Fruit fly (Drosophila melanogaster) whole organism, embryonic: ENCODE data around the gene CG8100.

ENCODE experiments used
- Ada2b ChIP-seq: fragments of 200-800 bp; sonication (Bioruptor generic); IDR thresholded peaks from 2 replicates; pipeline ENCODE4 v1.3.6; 2022; ENCODE audit warnings: missing biosample characterization, missing genetic modification characterization
- CG10147 ChIP-seq: fragments of 200-800 bp; sonication (Bioruptor generic); optimal IDR thresholded peaks from 2 replicates; lab custom pipeline; 2019; ENCODE audit warnings: missing biosample characterization, mild to moderate bottlenecking, missing genetic modification characterization, moderate library complexity
- CG10267 ChIP-seq: fragments of 200-800 bp; sonication (Bioruptor generic); optimal IDR thresholded peaks from 2 replicates; lab custom pipeline; 2018; ENCODE audit warnings: missing biosample characterization, mild to moderate bottlenecking, missing genetic modification characterization, moderate library complexity
- CG10366 ChIP-seq: fragments of 200-800 bp; sonication (Bioruptor generic); IDR thresholded peaks from 2 replicates; pipeline ENCODE4 v1.3.6; 2022; ENCODE audit warnings: missing biosample characterization, missing genetic modification characterization
- CG10543 ChIP-seq: fragments of 200-800 bp; sonication (Bioruptor generic); optimal IDR thresholded peaks from 3 replicates; lab custom pipeline; 2017; ENCODE audit warnings: missing biosample characterization, mild to moderate bottlenecking, missing genetic modification characterization, moderate library complexity
- CG11504 ChIP-seq: fragments of 200-800 bp; sonication (Bioruptor generic); optimal IDR thresholded peaks from 3 replicates; lab custom pipeline; 2019; ENCODE audit warnings: missing biosample characterization, mild to moderate bottlenecking, missing genetic modification characterization, moderate library complexity
- CG12104 ChIP-seq: fragments of 200-800 bp; sonication (Bioruptor generic); optimal IDR thresholded peaks from 3 replicates; lab custom pipeline; 2016; ENCODE audit warnings: missing biosample characterization, missing genetic modification characterization
- CG15073 ChIP-seq: fragments of 200-800 bp; sonication (Bioruptor generic); optimal IDR thresholded peaks from 2 replicates; lab custom pipeline; 2016; ENCODE audit warnings: missing biosample characterization, missing genetic modification characterization
- CG1602 ChIP-seq: fragments of 200-800 bp; sonication (Bioruptor generic); optimal IDR thresholded peaks from 3 replicates; lab custom pipeline; 2016; ENCODE audit warnings: missing biosample characterization, missing genetic modification characterization
- CG1603 ChIP-seq: fragments of 200-800 bp; sonication (Bioruptor generic); optimal IDR thresholded peaks from 2 replicates; lab custom pipeline; 2019; ENCODE audit warnings: missing biosample characterization, mild to moderate bottlenecking, missing genetic modification characterization, moderate library complexity
- CG1647 ChIP-seq: fragments of 200-800 bp; sonication (Bioruptor generic); optimal IDR thresholded peaks from 3 replicates; lab custom pipeline; 2016; ENCODE audit warnings: missing biosample characterization, missing genetic modification characterization
- CG16779 ChIP-seq: fragments of 200-800 bp; sonication (Bioruptor generic); IDR thresholded peaks from 2 replicates; pipeline ENCODE4 v1.3.6; 2022; ENCODE audit warnings: missing biosample characterization, missing genetic modification characterization
- CG17568 ChIP-seq: fragments of 200-800 bp; sonication (Bioruptor generic); optimal IDR thresholded peaks from 2 replicates; lab custom pipeline; 2018; ENCODE audit warnings: missing biosample characterization, mild to moderate bottlenecking, missing genetic modification characterization, moderate library complexity
- CG2678 ChIP-seq: fragments of 200-800 bp; sonication (Bioruptor generic); optimal IDR thresholded peaks from 3 replicates; lab custom pipeline; 2019; ENCODE audit warnings: missing biosample characterization, mild to moderate bottlenecking, missing genetic modification characterization, moderate library complexity
- CG2875 ChIP-seq: fragments of 200-800 bp; sonication (Bioruptor generic); optimal IDR thresholded peaks from 2 replicates; lab custom pipeline; 2017; ENCODE audit warnings: missing biosample characterization, mild to moderate bottlenecking, missing genetic modification characterization, missing genetic modification reagents
- CG31365 ChIP-seq: fragments of 200-800 bp; sonication (Bioruptor generic); optimal IDR thresholded peaks from 2 replicates; lab custom pipeline; 2018; ENCODE audit warnings: missing biosample characterization, mild to moderate bottlenecking, missing genetic modification characterization
- CG32772 ChIP-seq: fragments of 200-800 bp; sonication (Bioruptor generic); IDR thresholded peaks from 2 replicates; pipeline ENCODE4 v1.3.6; 2022; ENCODE audit warnings: missing biosample characterization, missing genetic modification characterization
- CG33213 ChIP-seq: fragments of 200-800 bp; sonication (Bioruptor generic); optimal IDR thresholded peaks from 3 replicates; lab custom pipeline; 2016; ENCODE audit warnings: missing biosample characterization, missing genetic modification characterization
- CG43689 ChIP-seq: fragments of 200-800 bp; sonication (Bioruptor generic); IDR thresholded peaks from 2 replicates; pipeline ENCODE4 v1.3.6; 2022; ENCODE audit warnings: missing biosample characterization, missing genetic modification characterization
- CG8281 ChIP-seq: fragments of 200-800 bp; sonication (Bioruptor generic); optimal IDR thresholded peaks from 2 replicates; lab custom pipeline; 2018; ENCODE audit warnings: missing biosample characterization, mild to moderate bottlenecking, missing genetic modification characterization, moderate library complexity
- CG9797 ChIP-seq: fragments of 200-800 bp; sonication (Bioruptor generic); optimal IDR thresholded peaks from 3 replicates; lab custom pipeline; 2018; ENCODE audit warnings: missing biosample characterization, mild to moderate bottlenecking, missing genetic modification characterization
- Chrac-16 ChIP-seq: fragments of 200-800 bp; sonication (Bioruptor generic); optimal IDR thresholded peaks from 3 replicates; lab custom pipeline; 2016; ENCODE audit warnings: missing biosample characterization, missing genetic modification characterization
- Dfd ChIP-seq, 2 experiments: fragments of >200 bp; optimal IDR thresholded peaks; 2 replicates each; lab custom pipeline; 2017; ENCODE audit warnings: missing biosample characterization in 2 of 2, missing genetic modification characterization in 2 of 2
- Hmx ChIP-seq: fragments of 200-800 bp; sonication (Bioruptor generic); optimal IDR thresholded peaks from 2 replicates; lab custom pipeline; 2016; ENCODE audit warnings: missing biosample characterization, missing genetic modification characterization
- Hr39 ChIP-seq: fragments of >200 bp; optimal IDR thresholded peaks from 2 replicates; lab custom pipeline; 2017
- Hr51 ChIP-seq, 2 experiments: fragments of 200-800 bp; sonication (Bioruptor generic); optimal IDR thresholded peaks; 2 replicates in 1 of 2; 3 replicates in 1 of 2; lab custom pipeline; 2016 to 2018; ENCODE audit warnings: missing biosample characterization in 2 of 2, missing genetic modification characterization in 2 of 2, mild to moderate bottlenecking in 1 of 2, moderate library complexity in 1 of 2
- Lpt ChIP-seq: fragments of >200 bp; optimal IDR thresholded peaks from 2 replicates; lab custom pipeline; 2018; ENCODE audit warnings: missing biosample characterization, missing genetic modification characterization
- Neu2 ChIP-seq: fragments of 200-800 bp; sonication (Bioruptor generic); optimal IDR thresholded peaks from 3 replicates; lab custom pipeline; 2016; ENCODE audit warnings: missing biosample characterization, missing genetic modification characterization, borderline replicate concordance
- Nf-YC ChIP-seq: fragments of 200-800 bp; optimal IDR thresholded peaks from 3 replicates; lab custom pipeline; 2019; ENCODE audit warnings: missing biosample characterization, mild to moderate bottlenecking, missing genetic modification characterization, moderate library complexity
- Usf ChIP-seq: fragments of 200-800 bp; sonication (Bioruptor generic); optimal IDR thresholded peaks from 2 replicates; lab custom pipeline; 2017; ENCODE audit warnings: missing genotype, missing biosample characterization, missing genetic modification characterization
- az2 ChIP-seq: fragments of 200-800 bp; sonication (Bioruptor generic); optimal IDR thresholded peaks from 3 replicates; lab custom pipeline; 2016; ENCODE audit warnings: missing biosample characterization, missing genetic modification characterization
- bigmax ChIP-seq: fragments of 200-800 bp; sonication (Bioruptor generic); optimal IDR thresholded peaks from 2 replicates; lab custom pipeline; 2018; ENCODE audit warnings: missing biosample characterization, mild to moderate bottlenecking, missing genetic modification characterization
- caup ChIP-seq: fragments of 200-800 bp; sonication (Bioruptor generic); optimal IDR thresholded peaks from 3 replicates; lab custom pipeline; 2017; ENCODE audit warnings: missing biosample characterization, mild to moderate bottlenecking, missing genetic modification characterization, moderate library complexity; ENCODE audit not compliant: severe bottlenecking
- corto ChIP-seq: fragments of 200-800 bp; sonication (Bioruptor generic); optimal IDR thresholded peaks from 2 replicates; lab custom pipeline; 2016; ENCODE audit warnings: missing biosample characterization, mild to moderate bottlenecking, missing genetic modification characterization, moderate library complexity
- eyg ChIP-seq: fragments of 200-800 bp; sonication (Bioruptor generic); optimal IDR thresholded peaks from 3 replicates; lab custom pipeline; 2016; ENCODE audit warnings: missing biosample characterization, missing genetic modification characterization
- h ChIP-seq: fragments of >200 bp; optimal IDR thresholded peaks from 2 replicates; lab custom pipeline; 2017
- kah ChIP-seq: fragments of 200-800 bp; sonication (Bioruptor generic); optimal IDR thresholded peaks from 2 replicates; lab custom pipeline; 2018; ENCODE audit warnings: missing biosample characterization, mild to moderate bottlenecking, missing genetic modification characterization
- luna ChIP-seq: fragments of 200-800 bp; sonication (Bioruptor generic); optimal IDR thresholded peaks from 2 replicates; lab custom pipeline; 2016; ENCODE audit warnings: missing biosample characterization, missing genetic modification characterization
- nerfin-1 ChIP-seq: fragments of 200-800 bp; sonication (Bioruptor generic); optimal IDR thresholded peaks from 3 replicates; lab custom pipeline; 2019; ENCODE audit warnings: missing biosample characterization, mild to moderate bottlenecking, missing genetic modification characterization, moderate library complexity
- pan ChIP-seq, 4 experiments: fragments of >200 bp in 3 of 4; fragments of 200-800 bp in 1 of 4; sonication (Bioruptor generic) in 1 of 4; optimal IDR thresholded peaks in 3 of 4; IDR thresholded peaks in 1 of 4; 2 replicates each; pipeline versions ENCODE4 v1.3.6 to Lab custom; 2017 to 2022; ENCODE audit warnings: missing biosample characterization in 2 of 4, missing genetic modification characterization in 2 of 4, mixed read lengths in 1 of 4
- pfk ChIP-seq: fragments of 200-800 bp; sonication (Bioruptor generic); optimal IDR thresholded peaks from 2 replicates; lab custom pipeline; 2018; ENCODE audit warnings: missing biosample characterization, mild to moderate bottlenecking, missing genetic modification characterization, moderate library complexity
- sd ChIP-seq: fragments of 200-800 bp; sonication (Bioruptor generic); optimal IDR thresholded peaks from 3 replicates; lab custom pipeline; 2018; ENCODE audit warnings: missing biosample characterization, mild to moderate bottlenecking, missing genetic modification characterization, moderate library complexity
- tll ChIP-seq, 2 experiments: fragments of 200-800 bp in 1 of 2; fragments of >200 bp in 1 of 2; sonication (Bioruptor generic) in 1 of 2; optimal IDR thresholded peaks; 2 replicates each; lab custom pipeline; 2017 to 2019; ENCODE audit warnings: missing biosample characterization in 2 of 2, missing genetic modification characterization in 2 of 2, mild to moderate bottlenecking in 1 of 2, moderate library complexity in 1 of 2
- toy ChIP-seq: fragments of 200-800 bp; sonication (Bioruptor generic); IDR thresholded peaks from 2 replicates; pipeline ENCODE4 v1.3.6; 2022; ENCODE audit warnings: missing biosample characterization, missing genetic modification characterization
- unc-4 ChIP-seq: fragments of 200-800 bp; sonication (Bioruptor generic); IDR thresholded peaks from 2 replicates; pipeline ENCODE4 v1.3.6; 2022; ENCODE audit warnings: missing biosample characterization, missing genetic modification characterization; ENCODE audit not compliant: partially characterized antibody
- vfl ChIP-seq: fragments of 200-800 bp; sonication (Bioruptor generic); optimal IDR thresholded peaks from 2 replicates; lab custom pipeline; 2016; ENCODE audit warnings: missing biosample characterization, missing genetic modification characterization
- zfh1 ChIP-seq: fragments of 200-800 bp; sonication (Bioruptor generic); IDR thresholded peaks from 3 replicates; pipeline ENCODE4 v1.3.6; 2022; ENCODE audit warnings: missing biosample characterization, missing genetic modification characterization

Gene CG8100

DNA sequence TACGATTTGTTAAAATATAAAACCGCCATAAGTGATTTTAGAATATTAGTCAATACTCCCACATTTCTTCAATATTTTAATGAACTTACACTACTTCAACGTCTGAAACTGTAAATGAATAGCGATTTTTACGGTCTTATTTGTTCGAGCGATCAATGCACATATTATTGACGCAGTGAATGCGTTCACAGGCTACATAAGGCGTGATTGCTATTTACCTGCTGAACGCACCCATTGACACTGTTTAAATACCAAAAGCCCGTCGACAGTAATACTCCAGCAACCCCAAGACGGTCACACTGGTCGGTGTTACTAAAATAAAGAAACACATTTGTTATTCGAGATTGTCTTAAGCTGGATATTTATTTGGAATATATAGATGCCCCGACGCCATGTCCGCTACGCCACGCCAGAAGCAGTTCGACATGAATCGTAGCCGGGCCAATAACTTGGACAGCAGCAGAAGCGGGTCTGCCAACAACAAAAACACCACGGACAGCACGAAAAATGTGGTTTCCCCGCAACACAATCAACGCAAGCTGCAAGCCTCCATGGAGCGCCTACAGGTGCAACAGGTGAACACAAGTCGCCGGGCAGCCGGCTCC is 32.4 kb upstream of the CG8100 start, which contains the start of gene CG6833 (continued):
- TF ChIP-seq unc-4 (GFP tag; lab: Robert Waterston, UW) (no peak), CG2678 (tag; lab: Kevin White, UChicago) (peak; percentile 69), luna (GFP tag; lab: Kevin White, UChicago) (peak; percentile 57), CG33213 (peak; percentile 87), tll (GFP tag; optimal IDR thresholded peaks at IDR 0.05; lab: Kevin White, UChicago) (no peak), CG15073 (GFP tag; lab: Kevin White, UChicago) (no peak), CG12104 (GFP tag; lab: Kevin White, UChicago) (peak; percentile 7), Dfd (GFP tag; optimal IDR thresholded peaks at IDR 0.05; lab: Kevin White, UChicago) (no peak), Ada2b (GFP tag; lab: Robert Waterston, UW) (peak; percentile 76), sd (tag; lab: Kevin White, UChicago) (no peak), CG43689 (GFP tag; lab: Robert Waterston, UW) (peak; percentile 46; the same call in 1 of the 2 replicates), Hr51 (GFP tag; optimal IDR thresholded peaks at IDR 0.05; lab: Kevin White, UChicago) (peak; percentile 32 to 57), CG1603 (peak; percentile 83), CG10366 (GFP tag; lab: Robert Waterston, UW) (peak; percentile 82), toy (GFP tag; lab: Robert Waterston, UW) (peak; percentile 41; the same call in 1 of the 2 replicates), bigmax (GFP tag; lab: Kevin White, UChicago) (no peak), zfh1 (GFP tag; lab: Robert Waterston, UW) (peak; percentile 81), Nf-YC (tag; lab: Kevin White, UChicago) (peak; percentile 50), caup (GFP tag; lab: Kevin White, UChicago) (peak; percentile 70), Chrac-16 (GFP tag; lab: Kevin White, UChicago) (peak; percentile 51), CG2875 (GFP tag; lab: Kevin White, UChicago) (peak; percentile 35), pan (optimal IDR thresholded peaks at IDR 0.05; lab: Kevin White, UChicago) (no peak), pan (GFP tag; optimal IDR thresholded peaks at IDR 0.05 in 1 of 2, IDR thresholded peaks at IDR 0.05 in 1 of 2) (peak in 1 of 2 experiments; percentile 84), Lpt (no peak), pfk (GFP tag; lab: Kevin White, UChicago) (no peak), CG1602 (GFP tag; lab: Kevin White, UChicago) (peak; percentile 57), az2 (GFP tag; lab: Kevin White, UChicago) (peak; percentile 68), CG1647 (GFP tag; lab: Kevin White, UChicago) (peak; percentile 84), CG31365 (tag; lab: Kevin White, UChicago) (no peak), CG16779 (GFP tag; lab: Robert Waterston, UW) (peak; percentile 82), Hmx (GFP tag; lab: Kevin White, UChicago) (no peak), CG9797 (GFP tag; lab: Kevin White, UChicago) (peak; percentile 87), vfl (GFP tag; lab: Kevin White, UChicago) (peak; percentile 41), nerfin-1 (tag; lab: Kevin White, UChicago) (peak; percentile 38), CG10147 (GFP tag; lab: Kevin White, UChicago) (no peak), h (lab: Kevin White, UChicago) (no peak), Hr39 (lab: Kevin White, UChicago) (no peak), CG17568 (GFP tag; lab: Kevin White, UChicago) (no peak), CG10543 (GFP tag; lab: Kevin White, UChicago) (peak; percentile 43), CG10267 (peak; percentile 54), CG11504 (peak; percentile 72), CG32772 (GFP tag; lab: Robert Waterston, UW) (peak; percentile 60; the same call in 1 of the 2 replicates), Neu2 (no peak), kah (no peak), CG8281 (tag; lab: Kevin White, UChicago) (peak; percentile 15), eyg (GFP tag; lab: Kevin White, UChicago) (peak; percentile 84), corto (GFP tag; lab: Kevin White, UChicago) (no peak), Usf (GFP tag; lab: Kevin White, UChicago) (peak; percentile 44)
